Fruit fly (Drosophila melanogaster) whole organism, embryonic: ENCODE measurements around the gene MFS18.

Experiments
- CG10543 ChIP-seq: fragments of 200-800 bp; sonication (Bioruptor generic); optimal IDR thresholded peaks from 3 replicates; lab custom pipeline; 2017; ENCODE audit warnings: missing biosample characterization, mild to moderate bottlenecking, missing genetic modification characterization, moderate library complexity
- CG11456 ChIP-seq: fragments of 200-800 bp; sonication (Bioruptor generic); IDR thresholded peaks from 3 replicates; pipeline ENCODE4 v1.3.6; 2022; ENCODE audit warnings: missing biosample characterization, missing genetic modification characterization
- CG13287 ChIP-seq: fragments of 200-800 bp; sonication (Bioruptor generic); IDR thresholded peaks from 2 replicates; pipeline ENCODE4 v1.3.6; 2022; ENCODE audit warnings: missing biosample characterization, missing genetic modification characterization; ENCODE audit not compliant: partially characterized antibody
- CG17568 ChIP-seq: fragments of 200-800 bp; sonication (Bioruptor generic); optimal IDR thresholded peaks from 2 replicates; lab custom pipeline; 2018; ENCODE audit warnings: missing biosample characterization, mild to moderate bottlenecking, missing genetic modification characterization, moderate library complexity
- CG2129 ChIP-seq: fragments of 200-800 bp; sonication (Bioruptor generic); IDR thresholded peaks from 2 replicates; pipeline ENCODE4 v1.3.6; 2022; ENCODE audit warnings: missing biosample characterization, missing genetic modification characterization; ENCODE audit not compliant: partially characterized antibody
- CG2712 ChIP-seq: fragments of 200-800 bp; optimal IDR thresholded peaks from 3 replicates; lab custom pipeline; 2019; ENCODE audit warnings: missing biosample characterization, mild to moderate bottlenecking, missing genetic modification characterization, moderate library complexity
- CG31365 ChIP-seq: fragments of 200-800 bp; sonication (Bioruptor generic); optimal IDR thresholded peaks from 2 replicates; lab custom pipeline; 2018; ENCODE audit warnings: missing biosample characterization, mild to moderate bottlenecking, missing genetic modification characterization
- Camta ChIP-seq: fragments of 200-800 bp; sonication (Bioruptor generic); optimal IDR thresholded peaks from 2 replicates; lab custom pipeline; 2016; ENCODE audit warnings: missing biosample characterization, missing genetic modification characterization
- Dbx ChIP-seq: fragments of 200-800 bp; sonication (Bioruptor generic); IDR thresholded peaks from 3 replicates; pipeline ENCODE4 v1.3.6; 2022; ENCODE audit warnings: missing biosample characterization, missing genetic modification characterization
- Dip2 ChIP-seq: fragments of 200-800 bp; sonication (Bioruptor generic); IDR thresholded peaks from 2 replicates; pipeline ENCODE4 v1.3.6; 2022; ENCODE audit warnings: missing biosample characterization, missing genetic modification characterization
- Dp ChIP-seq: fragments of 200-800 bp; sonication (Bioruptor generic); optimal IDR thresholded peaks from 2 replicates; lab custom pipeline; 2018; ENCODE audit warnings: missing biosample characterization, mild to moderate bottlenecking, missing genetic modification characterization, moderate library complexity
- Drgx ChIP-seq: fragments of 200-800 bp; sonication (Bioruptor generic); IDR thresholded peaks from 2 replicates; pipeline ENCODE4 v1.3.6; 2022; ENCODE audit warnings: missing biosample characterization, missing genetic modification characterization
- ERR ChIP-seq: fragments of 200-800 bp; sonication (Bioruptor generic); optimal IDR thresholded peaks from 2 replicates; lab custom pipeline; 2016; ENCODE audit warnings: missing biosample characterization, missing genetic modification characterization
- Fer1 ChIP-seq: fragments of 200-800 bp; sonication (Bioruptor generic); optimal IDR thresholded peaks from 2 replicates; lab custom pipeline; 2017; ENCODE audit warnings: missing biosample characterization, mild to moderate bottlenecking, missing genetic modification characterization
- Fer2 ChIP-seq: fragments of 200-800 bp; sonication (Bioruptor generic); optimal IDR thresholded peaks from 2 replicates; lab custom pipeline; 2018; ENCODE audit warnings: missing biosample characterization, mild to moderate bottlenecking, missing genetic modification characterization, moderate library complexity
- Hey ChIP-seq: fragments of 200-800 bp; sonication (Bioruptor generic); optimal IDR thresholded peaks from 3 replicates; lab custom pipeline; 2018; ENCODE audit warnings: missing biosample characterization, mild to moderate bottlenecking, missing genetic modification characterization
- Hr39 ChIP-seq: fragments of >200 bp; optimal IDR thresholded peaks from 2 replicates; lab custom pipeline; 2017
- Hr51 ChIP-seq, 2 experiments: fragments of 200-800 bp; sonication (Bioruptor generic); optimal IDR thresholded peaks; 2 replicates in 1 of 2; 3 replicates in 1 of 2; lab custom pipeline; 2016 to 2018; ENCODE audit warnings: missing biosample characterization in 2 of 2, missing genetic modification characterization in 2 of 2, mild to moderate bottlenecking in 1 of 2, moderate library complexity in 1 of 2
- Med ChIP-seq: fragments of 200-800 bp; sonication (Bioruptor generic); peaks from one replicate; lab custom pipeline; 2016; ENCODE audit warnings: missing biosample characterization, missing genetic modification characterization, mild to moderate bottlenecking, inconsistent platforms, moderate library complexity
- NFAT ChIP-seq: fragments of 200-800 bp; sonication (Bioruptor generic); IDR thresholded peaks from 2 replicates; pipeline ENCODE4 v1.3.6; 2022; ENCODE audit warnings: missing biosample characterization, missing genetic modification characterization
- Optix ChIP-seq: fragments of 200-800 bp; sonication (Bioruptor generic); IDR thresholded peaks from 3 replicates; pipeline ENCODE4 v1.3.6; 2022; ENCODE audit warnings: missing biosample characterization, missing genetic modification characterization
- Xrp1 ChIP-seq: fragments of 200-800 bp; sonication (Bioruptor generic); IDR thresholded peaks from 2 replicates; pipeline ENCODE4 v1.3.6; 2022; ENCODE audit warnings: missing biosample characterization, missing genetic modification characterization
- abd-A ChIP-seq: fragments of 200-800 bp; sonication (Bioruptor generic); optimal IDR thresholded peaks from 3 replicates; lab custom pipeline; 2019; ENCODE audit warnings: missing biosample characterization, mild to moderate bottlenecking, missing genetic modification characterization, moderate library complexity
- bsh ChIP-seq, 2 experiments: fragments of 200-800 bp; sonication (Bioruptor generic); optimal IDR thresholded peaks; 2 replicates each; lab custom pipeline; 2017 to 2018; ENCODE audit warnings: mild to moderate bottlenecking in 2 of 2, missing biosample characterization in 2 of 2, missing genetic modification characterization in 2 of 2, moderate library complexity in 1 of 2
- ci ChIP-seq: fragments of 200-800 bp; sonication (Bioruptor generic); IDR thresholded peaks from 3 replicates; pipeline ENCODE4 v1.3.6; 2022; ENCODE audit warnings: missing biosample characterization, missing genetic modification characterization
- crol ChIP-seq: fragments of 200-800 bp; sonication (Bioruptor generic); IDR thresholded peaks from 2 replicates; pipeline ENCODE4 v1.3.6; 2022; ENCODE audit warnings: missing biosample characterization, missing genetic modification characterization
- dan ChIP-seq: fragments of 200-800 bp; sonication (Bioruptor generic); IDR thresholded peaks from 2 replicates; pipeline ENCODE4 v1.3.6; 2022; ENCODE audit warnings: missing biosample characterization, missing genetic modification characterization
- dati ChIP-seq: fragments of 200-800 bp; sonication (Bioruptor generic); IDR thresholded peaks from 2 replicates; pipeline ENCODE4 v1.3.6; 2022; ENCODE audit warnings: missing biosample characterization, missing genetic modification characterization
- inv ChIP-seq: fragments of 200-800 bp; sonication (Bioruptor generic); IDR thresholded peaks from 2 replicates; pipeline ENCODE4 v1.3.6; 2022; ENCODE audit warnings: missing biosample characterization, missing genetic modification characterization; ENCODE audit not compliant: partially characterized antibody
- jumu ChIP-seq: fragments of 200-800 bp; sonication (Bioruptor generic); optimal IDR thresholded peaks from 3 replicates; lab custom pipeline; 2016; ENCODE audit warnings: missing biosample characterization, missing genetic modification characterization
- knrl ChIP-seq: fragments of 200-800 bp; sonication (Bioruptor generic); IDR thresholded peaks from 3 replicates; pipeline ENCODE4 v1.3.6; 2022; ENCODE audit warnings: missing biosample characterization, missing genetic modification characterization; ENCODE audit not compliant: partially characterized antibody
- onecut ChIP-seq: fragments of 200-800 bp; sonication (Bioruptor generic); IDR thresholded peaks from 2 replicates; pipeline ENCODE4 v1.3.6; 2022; ENCODE audit warnings: missing biosample characterization, missing genetic modification characterization
- repo ChIP-seq: fragments of 200-800 bp; sonication (Bioruptor generic); optimal IDR thresholded peaks from 2 replicates; lab custom pipeline; 2016; ENCODE audit warnings: missing biosample characterization, missing genetic modification characterization
- row ChIP-seq: fragments of 200-800 bp; sonication (Bioruptor generic); IDR thresholded peaks from 3 replicates; pipeline ENCODE4 v1.3.6; 2022; ENCODE audit warnings: missing biosample characterization, missing genetic modification characterization
- salm ChIP-seq: fragments of 200-800 bp; sonication (Bioruptor generic); optimal IDR thresholded peaks from 2 replicates; lab custom pipeline; 2018; ENCODE audit warnings: missing biosample characterization, mild to moderate bottlenecking, missing genetic modification characterization
- scrt ChIP-seq: fragments of 200-800 bp; sonication (Bioruptor generic); optimal IDR thresholded peaks from 2 replicates; lab custom pipeline; 2018; ENCODE audit warnings: missing biosample characterization, mild to moderate bottlenecking, missing genetic modification characterization, moderate library complexity
- sens ChIP-seq: fragments of 200-800 bp; sonication (Bioruptor generic); peaks from one replicate; lab custom pipeline; 2016; ENCODE audit warnings: missing biosample characterization, missing genetic modification characterization
- sna ChIP-seq: fragments of 200-800 bp; sonication (Bioruptor generic); IDR thresholded peaks from 2 replicates; pipeline ENCODE4 v1.3.6; 2022; ENCODE audit warnings: missing biosample characterization, missing genetic modification characterization; ENCODE audit not compliant: partially characterized antibody
- so ChIP-seq: fragments of 200-800 bp; sonication (Bioruptor generic); IDR thresholded peaks from 3 replicates; pipeline ENCODE4 v1.3.6; 2022; ENCODE audit warnings: missing biosample characterization, missing genetic modification characterization
- tgo ChIP-seq: fragments of 200-800 bp; sonication (Bioruptor generic); IDR thresholded peaks from 3 replicates; pipeline ENCODE4 v1.3.6; 2022; ENCODE audit warnings: missing biosample characterization, missing genetic modification characterization
- wek ChIP-seq: fragments of 200-800 bp; sonication (Bioruptor generic); optimal IDR thresholded peaks from 3 replicates; lab custom pipeline; 2018; ENCODE audit warnings: missing biosample characterization, mild to moderate bottlenecking, missing genetic modification characterization, moderate library complexity
- zen2 ChIP-seq: fragments of 200-800 bp; sonication (Bioruptor generic); IDR thresholded peaks from 3 replicates; pipeline ENCODE4 v1.3.6; 2022; ENCODE audit warnings: missing biosample characterization, missing genetic modification characterization; ENCODE audit not compliant: partially characterized antibody

Gene MFS18

dm6 chr2L:4417982-4418381 is 30.5 kb downstream of the MFS18 start (continued):
- TF ChIP-seq NFAT (GFP tag; lab: Robert Waterston, UW) (0 out of 2 replicates have a peak, but pooled peaks have one; percentile 23), ci (GFP tag; lab: Robert Waterston, UW) (peak; percentile 52; the same call in 1 of the 3 replicates), scrt (GFP tag; lab: Kevin White, UChicago) (peak; percentile 48), salm (tag; lab: Kevin White, UChicago) (no peak), repo (no peak)

- TF ChIP-seq onecut (no peak), bsh (GFP tag; optimal IDR thresholded peaks at IDR 0.05; lab: Kevin White, UChicago) (peak in 1 of 2 experiments; percentile 41), Drgx (peak; percentile 25; the same call in 1 of the 2 replicates)
Observed at dm6 chr2L:4416903-4417302, 31.5 kb downstream of the MFS18 start.

dm6 chr2L:4416089-4416488 is 32.3 kb downstream of the MFS18 start:
- TF ChIP-seq CG2712 (tag; lab: Kevin White, UChicago) (no peak), Dbx (GFP tag; lab: Robert Waterston, UW) (no peak), knrl (no peak), row (GFP tag; lab: Robert Waterston, UW) (peak; percentile 26; the same call in 1 of the 3 replicates), Fer2 (tag; lab: Kevin White, UChicago) (no peak), CG13287 (GFP tag; lab: Robert Waterston, UW) (no peak), Drgx (0 out of 2 replicates have a peak, but pooled peaks have one; percentile 34), CG17568 (no peak), Camta (no peak), Med (GFP tag; lab: Kevin White, UChicago) (peak; percentile 50), Dp (GFP tag; lab: Kevin White, UChicago) (no peak), so (GFP tag; lab: Robert Waterston, UW) (no peak)

dm6 chr2L:4414059-4414458 is 34.4 kb downstream of the MFS18 start:
- TF ChIP-seq CG2129 (GFP tag; lab: Robert Waterston, UW) (no peak), abd-A (peak; percentile 77), scrt (GFP tag; lab: Kevin White, UChicago) (peak; percentile 70), crol (GFP tag; lab: Robert Waterston, UW) (peak; percentile 26; the same call in 1 of the 2 replicates)
- TF ChIP-seq, all 482 proteins: peak for 3

dm6 chr2L:4410855-4411254 is 37.6 kb downstream of the MFS18 start, which contains the start of gene CG43055:
CG43055 (plus strand) TSS chr2L:4411155.
- TF ChIP-seq sens (GFP tag; lab: Kevin White, UChicago) (peak; percentile 9), dati (no peak)

- TF ChIP-seq Dip2 (no peak), Fer1 (no peak), CG10543 (GFP tag; lab: Kevin White, UChicago) (no peak), inv (GFP tag; lab: Robert Waterston, UW) (peak; percentile 27; the same call in 1 of the 2 replicates), Optix (GFP tag; lab: Robert Waterston, UW) (no peak), Xrp1 (GFP tag; lab: Robert Waterston, UW) (no peak), Hr51 (GFP tag; optimal IDR thresholded peaks at IDR 0.05; lab: Kevin White, UChicago) (no peak), tgo (GFP tag; lab: Robert Waterston, UW) (no peak), wek (GFP tag; lab: Kevin White, UChicago) (peak; percentile 47), jumu (GFP tag; lab: Kevin White, UChicago) (no peak), CG11456 (no peak), ERR (GFP tag; lab: Kevin White, UChicago) (no peak), CG31365 (tag; lab: Kevin White, UChicago) (no peak), dan (GFP tag; lab: Robert Waterston, UW) (no peak), zen2 (GFP tag; lab: Robert Waterston, UW) (peak; percentile 81), Hey (no peak), Hr39 (lab: Kevin White, UChicago) (no peak), sna (peak; percentile 78)
Observed at dm6 chr2L:4403013-4403604, 45.3 kb downstream of the MFS18 start, which contains the start of gene Dim1. Dim1 (plus strand) TSS chr2L:4403251.
